Worm (Caenorhabditis elegans) whole organism, L4/young adult: ENCODE results near the gene C49C8.3.

Experiments used
- W03F9.2 ChIP-seq: fragments of 150-350 bp; optimal IDR thresholded peaks from 2 replicates; lab custom pipeline; 2014; ENCODE audit warnings: missing biosample characterization, missing genetic modification characterization
- dao-5 ChIP-seq: sonication (generic microtip); optimal IDR thresholded peaks from 2 replicates; lab custom pipeline; 2016; ENCODE audit warnings: missing genotype, missing genetic modification characterization, moderate library complexity, missing compliant biosample characterization
- him-1 ChIP-seq: sonication (generic microtip); optimal IDR thresholded peaks from 2 replicates; lab custom pipeline; 2016; ENCODE audit warnings: missing genotype, missing genetic modification reagents, missing genetic modification characterization, missing compliant biosample characterization

DNA sequence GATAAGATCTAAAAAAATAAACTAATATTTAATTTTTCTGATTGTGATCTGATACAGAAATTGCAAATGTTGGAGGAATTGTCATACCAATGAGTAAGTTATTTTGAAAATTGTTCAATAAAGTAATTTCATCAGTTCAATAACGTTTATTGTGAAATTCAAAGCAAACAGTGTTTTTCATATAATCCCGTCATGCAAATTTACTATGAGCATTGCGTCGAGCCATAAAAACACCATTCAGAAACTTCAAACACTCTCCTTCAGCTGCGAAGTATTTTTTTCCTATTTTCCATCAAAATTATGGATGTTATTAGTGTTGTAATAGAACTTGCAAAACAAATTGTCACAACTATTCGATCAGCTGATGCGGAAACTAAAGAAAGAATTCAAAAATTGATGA lies 7.3 kb downstream of the C49C8.3 start, which contains the start of gene C49C8.8:
- TF ChIP-seq him-1 (tag; lab: Kevin White, UChicago): no peak
- TF ChIP-seq W03F9.2: no peak
- TF ChIP-seq dao-5 (tag; lab: Kevin White, UChicago): no peak
